Fruit fly (Drosophila melanogaster) whole organism, embryonic: ENCODE measurements around the gene CG1943.

ENCODE experiments used
- Aef1 ChIP-seq: fragments of 200-800 bp; sonication (Bioruptor generic); IDR thresholded peaks from 3 replicates; pipeline ENCODE4 v1.3.6; 2022; ENCODE audit warnings: missing biosample characterization, missing genetic modification characterization
- BEAF-32 ChIP-seq: fragments of 200-800 bp; sonication (Bioruptor generic); optimal IDR thresholded peaks from 3 replicates; lab custom pipeline; 2017; ENCODE audit warnings: missing biosample characterization, missing genetic modification characterization, mild to moderate bottlenecking, moderate library complexity, missing genetic modification reagents
- CG10321 ChIP-seq: fragments of 200-800 bp; sonication (Bioruptor generic); IDR thresholded peaks from 2 replicates; pipeline ENCODE4 v1.3.6; 2022; ENCODE audit warnings: missing biosample characterization, missing genetic modification characterization
- CG10543 ChIP-seq: fragments of 200-800 bp; sonication (Bioruptor generic); optimal IDR thresholded peaks from 3 replicates; lab custom pipeline; 2017; ENCODE audit warnings: missing biosample characterization, mild to moderate bottlenecking, missing genetic modification characterization, moderate library complexity
- CG11723 ChIP-seq: fragments of 200-800 bp; sonication (Bioruptor generic); optimal IDR thresholded peaks from 2 replicates; lab custom pipeline; 2017; ENCODE audit warnings: missing biosample characterization, mild to moderate bottlenecking, missing genetic modification characterization
- CG12155 ChIP-seq: fragments of 200-800 bp; sonication (Bioruptor generic); optimal IDR thresholded peaks from 3 replicates; lab custom pipeline; 2016; ENCODE audit warnings: missing biosample characterization, missing genetic modification characterization
- CG12299 ChIP-seq: fragments of 200-800 bp; sonication (Bioruptor generic); optimal IDR thresholded peaks from 2 replicates; lab custom pipeline; 2018; ENCODE audit warnings: missing biosample characterization, mild to moderate bottlenecking, missing genetic modification characterization
- CG14014 ChIP-seq: fragments of 200-800 bp; sonication (Bioruptor generic); IDR thresholded peaks from 2 replicates; pipeline ENCODE4 v1.3.6; 2022; ENCODE audit warnings: missing biosample characterization, missing genetic modification characterization
- CG14965 ChIP-seq: fragments of 200-800 bp; sonication (Bioruptor generic); optimal IDR thresholded peaks from 2 replicates; lab custom pipeline; 2016; ENCODE audit warnings: missing biosample characterization, missing genetic modification characterization, borderline replicate concordance
- CG15479 ChIP-seq: fragments of 200-800 bp; sonication (Bioruptor generic); optimal IDR thresholded peaks from 3 replicates; lab custom pipeline; 2019; ENCODE audit warnings: missing biosample characterization, mild to moderate bottlenecking, missing genetic modification characterization, moderate library complexity
- CG16813 ChIP-seq: fragments of 200-800 bp; sonication (Bioruptor generic); IDR thresholded peaks from 3 replicates; pipeline ENCODE4 v1.3.6; 2022; ENCODE audit warnings: missing biosample characterization, missing genetic modification characterization; ENCODE audit not compliant: partially characterized antibody
- CG17361 ChIP-seq: fragments of 200-800 bp; sonication (Bioruptor generic); IDR thresholded peaks from 3 replicates; pipeline ENCODE4 v1.3.6; 2022; ENCODE audit warnings: missing biosample characterization, missing genetic modification characterization
- CG17385 ChIP-seq: fragments of 200-800 bp; sonication (Bioruptor generic); optimal IDR thresholded peaks from 3 replicates; lab custom pipeline; 2018; ENCODE audit warnings: missing biosample characterization, mild to moderate bottlenecking, missing genetic modification characterization
- CG17802 ChIP-seq: fragments of 200-800 bp; sonication (Bioruptor generic); optimal IDR thresholded peaks from 2 replicates; lab custom pipeline; 2018; ENCODE audit warnings: missing biosample characterization, mild to moderate bottlenecking, missing genetic modification characterization, moderate library complexity
- CG18011 ChIP-seq: fragments of 200-800 bp; sonication (Bioruptor generic); optimal IDR thresholded peaks from 2 replicates; lab custom pipeline; 2017; ENCODE audit warnings: missing biosample characterization, missing genetic modification characterization, mild to moderate bottlenecking, moderate library complexity, missing genotype
- CG3838 ChIP-seq: fragments of 200-800 bp; sonication (Bioruptor generic); optimal IDR thresholded peaks from 3 replicates; lab custom pipeline; 2016; ENCODE audit warnings: missing biosample characterization, missing genetic modification characterization
- CG3995 ChIP-seq: fragments of 200-800 bp; sonication (Bioruptor generic); optimal IDR thresholded peaks from 3 replicates; lab custom pipeline; 2016; ENCODE audit warnings: missing biosample characterization, missing genetic modification characterization
- CG4617 ChIP-seq: fragments of 200-800 bp; sonication (Bioruptor generic); optimal IDR thresholded peaks from 3 replicates; lab custom pipeline; 2016; ENCODE audit warnings: missing biosample characterization, missing genetic modification characterization, borderline replicate concordance
- CG4854 ChIP-seq: fragments of 200-800 bp; sonication (Bioruptor generic); optimal IDR thresholded peaks from 2 replicates; lab custom pipeline; 2016; ENCODE audit warnings: missing biosample characterization, missing genetic modification characterization, inconsistent platforms
- CG5245 ChIP-seq: fragments of 200-800 bp; sonication (Bioruptor generic); optimal IDR thresholded peaks from 3 replicates; lab custom pipeline; 2016; ENCODE audit warnings: missing biosample characterization, missing genetic modification characterization
- CG7745 ChIP-seq: fragments of 200-800 bp; sonication (Bioruptor generic); optimal IDR thresholded peaks from 2 replicates; lab custom pipeline; 2018; ENCODE audit warnings: missing biosample characterization, mild to moderate bottlenecking, missing genetic modification characterization, moderate library complexity
- CG7963 ChIP-seq: fragments of 200-800 bp; sonication (Bioruptor generic); IDR thresholded peaks from 3 replicates; pipeline ENCODE4 v1.3.6; 2022; ENCODE audit warnings: missing biosample characterization, missing genetic modification characterization; ENCODE audit not compliant: partially characterized antibody
- CG8478 ChIP-seq: fragments of >200 bp; optimal IDR thresholded peaks from 2 replicates; lab custom pipeline; 2018
- H15 ChIP-seq: fragments of 200-800 bp; sonication (Bioruptor generic); IDR thresholded peaks from 3 replicates; pipeline ENCODE4 v1.3.6; 2022; ENCODE audit warnings: missing biosample characterization, missing genetic modification characterization
- Hand ChIP-seq: fragments of 200-800 bp; sonication (Bioruptor generic); optimal IDR thresholded peaks from 2 replicates; lab custom pipeline; 2017; ENCODE audit warnings: mild to moderate bottlenecking, missing biosample characterization, missing genetic modification reagents, missing genetic modification characterization
- MTF-1 ChIP-seq: fragments of 200-800 bp; sonication (Bioruptor generic); optimal IDR thresholded peaks from 2 replicates; lab custom pipeline; 2018; ENCODE audit warnings: missing biosample characterization, mild to moderate bottlenecking, missing genetic modification characterization, borderline replicate concordance
- NFAT ChIP-seq: fragments of 200-800 bp; sonication (Bioruptor generic); IDR thresholded peaks from 2 replicates; pipeline ENCODE4 v1.3.6; 2022; ENCODE audit warnings: missing biosample characterization, missing genetic modification characterization
- Oaz ChIP-seq: fragments of 200-800 bp; sonication (Bioruptor generic); IDR thresholded peaks from 2 replicates; pipeline ENCODE4 v1.3.6; 2022; ENCODE audit warnings: missing biosample characterization, missing genetic modification characterization
- Tbp ChIP-seq: fragments of >200 bp; optimal IDR thresholded peaks from 2 replicates; lab custom pipeline; 2018; ENCODE audit warnings: missing biosample characterization, missing genetic modification characterization
- bsh ChIP-seq, 2 experiments: fragments of 200-800 bp; sonication (Bioruptor generic); optimal IDR thresholded peaks; 2 replicates each; lab custom pipeline; 2017 to 2018; ENCODE audit warnings: mild to moderate bottlenecking in 2 of 2, missing biosample characterization in 2 of 2, missing genetic modification characterization in 2 of 2, moderate library complexity in 1 of 2
- chif ChIP-seq, 2 experiments: fragments of 200-800 bp; sonication (Bioruptor generic); optimal IDR thresholded peaks; 3 replicates each; lab custom pipeline; 2016; ENCODE audit warnings: missing biosample characterization in 2 of 2, missing genetic modification characterization in 2 of 2
- chinmo ChIP-seq: fragments of 200-800 bp; sonication (Bioruptor generic); IDR thresholded peaks from 4 replicates; pipeline ENCODE4 v1.3.6; 2022; ENCODE audit warnings: missing biosample characterization, missing genetic modification characterization; ENCODE audit not compliant: partially characterized antibody
- ci ChIP-seq: fragments of 200-800 bp; sonication (Bioruptor generic); IDR thresholded peaks from 3 replicates; pipeline ENCODE4 v1.3.6; 2022; ENCODE audit warnings: missing biosample characterization, missing genetic modification characterization
- da ChIP-seq: fragments of 200-800 bp; sonication (Bioruptor generic); optimal IDR thresholded peaks from 2 replicates; lab custom pipeline; 2016; ENCODE audit warnings: missing biosample characterization, missing genetic modification characterization
- dmrt11E ChIP-seq: fragments of 200-800 bp; sonication (Bioruptor generic); optimal IDR thresholded peaks from 3 replicates; lab custom pipeline; 2018; ENCODE audit warnings: missing biosample characterization, mild to moderate bottlenecking, missing genetic modification characterization, moderate library complexity
- ftz-f1 ChIP-seq: fragments of 200-800 bp; sonication (Bioruptor generic); optimal IDR thresholded peaks from 2 replicates; lab custom pipeline; 2016; ENCODE audit warnings: missing biosample characterization, missing genetic modification characterization
- fu2 ChIP-seq: fragments of 200-800 bp; sonication (Bioruptor generic); optimal IDR thresholded peaks from 2 replicates; lab custom pipeline; 2016; ENCODE audit warnings: missing biosample characterization, missing genetic modification characterization
- gcm2 ChIP-seq: fragments of 200-800 bp; sonication (Bioruptor generic); optimal IDR thresholded peaks from 2 replicates; lab custom pipeline; 2016; ENCODE audit warnings: missing biosample characterization, missing genetic modification characterization
- grau ChIP-seq: fragments of 200-800 bp; optimal IDR thresholded peaks from 3 replicates; lab custom pipeline; 2019; ENCODE audit warnings: missing biosample characterization, mild to moderate bottlenecking, missing genetic modification characterization, moderate library complexity
- grn ChIP-seq: fragments of 200-800 bp; sonication (Bioruptor generic); optimal IDR thresholded peaks from 3 replicates; lab custom pipeline; 2017; ENCODE audit warnings: missing biosample characterization, missing genetic modification characterization
- ham ChIP-seq: fragments of 200-800 bp; sonication (Bioruptor generic); IDR thresholded peaks from 2 replicates; pipeline ENCODE4 v1.3.6; 2022; ENCODE audit warnings: missing biosample characterization, missing genetic modification characterization
- hb ChIP-seq: fragments of 200-800 bp; sonication (Bioruptor generic); IDR thresholded peaks from 3 replicates; pipeline ENCODE4 v1.3.6; 2022; ENCODE audit warnings: missing biosample characterization, missing genetic modification characterization; ENCODE audit not compliant: partially characterized antibody
- inv ChIP-seq: fragments of 200-800 bp; sonication (Bioruptor generic); IDR thresholded peaks from 2 replicates; pipeline ENCODE4 v1.3.6; 2022; ENCODE audit warnings: missing biosample characterization, missing genetic modification characterization; ENCODE audit not compliant: partially characterized antibody
- luna ChIP-seq: fragments of 200-800 bp; sonication (Bioruptor generic); optimal IDR thresholded peaks from 2 replicates; lab custom pipeline; 2016; ENCODE audit warnings: missing biosample characterization, missing genetic modification characterization
- odd ChIP-seq: fragments of 200-800 bp; sonication (Bioruptor generic); optimal IDR thresholded peaks from 2 replicates; lab custom pipeline; 2017; ENCODE audit warnings: missing biosample characterization, mild to moderate bottlenecking, missing genetic modification characterization
- org-1 ChIP-seq: fragments of 200-800 bp; sonication (Bioruptor generic); optimal IDR thresholded peaks from 2 replicates; lab custom pipeline; 2017; ENCODE audit warnings: missing biosample characterization, missing genetic modification characterization
- otp ChIP-seq: fragments of 200-800 bp; sonication (Bioruptor generic); IDR thresholded peaks from 3 replicates; pipeline ENCODE4, ENCODE4 v1.3.6; 2022; ENCODE audit warnings: missing biosample characterization, missing genetic modification characterization
- pnt ChIP-seq: fragments of 200-800 bp; sonication (Bioruptor generic); optimal IDR thresholded peaks from 3 replicates; lab custom pipeline; 2016; ENCODE audit warnings: missing biosample characterization, missing genetic modification characterization
- repo ChIP-seq: fragments of 200-800 bp; sonication (Bioruptor generic); optimal IDR thresholded peaks from 2 replicates; lab custom pipeline; 2016; ENCODE audit warnings: missing biosample characterization, missing genetic modification characterization
- zen2 ChIP-seq: fragments of 200-800 bp; sonication (Bioruptor generic); IDR thresholded peaks from 3 replicates; pipeline ENCODE4 v1.3.6; 2022; ENCODE audit warnings: missing biosample characterization, missing genetic modification characterization; ENCODE audit not compliant: partially characterized antibody

Gene CG1943

dm6 chr3R:7037250-7037802, 37.3 kb upstream of the CG1943 start (continued):
- no peak for TF ChIP-seq fu2 (GFP tag; lab: Kevin White, UChicago)
- no peak for TF ChIP-seq org-1 (GFP tag; lab: Kevin White, UChicago)
- TF ChIP-seq grau (tag; lab: Kevin White, UChicago) = no peak
- peak; percentile 53 for TF ChIP-seq da (GFP tag; lab: Kevin White, UChicago)
- TF ChIP-seq chinmo (GFP tag; lab: Robert Waterston, UW) = peak; percentile 89; the same call in 1 of the 4 replicates
- no peak for TF ChIP-seq H15 (GFP tag; lab: Robert Waterston, UW)
- no peak for TF ChIP-seq CG4617
- no peak for TF ChIP-seq CG7745
- no peak for TF ChIP-seq CG12155 (GFP tag; lab: Kevin White, UChicago)
- peak; percentile 93 for TF ChIP-seq CG15479 (GFP tag; lab: Kevin White, UChicago)
- TF ChIP-seq BEAF-32 = no peak
- TF ChIP-seq Tbp (GFP tag; lab: Kevin White, UChicago) = no peak
- no peak for TF ChIP-seq dmrt11E (tag; lab: Kevin White, UChicago)
- TF ChIP-seq zen2 (GFP tag; lab: Robert Waterston, UW) = peak; percentile 56; the same call in 1 of the 3 replicates
- peak; percentile 88 for TF ChIP-seq CG10321
- TF ChIP-seq CG14014 (GFP tag; lab: Robert Waterston, UW) = no peak
- no peak for TF ChIP-seq odd (GFP tag; lab: Kevin White, UChicago)
- no peak for TF ChIP-seq CG11723 (GFP tag; lab: Kevin White, UChicago)
- no peak for TF ChIP-seq CG14965 (GFP tag; lab: Kevin White, UChicago)
- TF ChIP-seq NFAT (GFP tag; lab: Robert Waterston, UW) = no peak
- no peak for TF ChIP-seq CG12299
- TF ChIP-seq CG5245 (GFP tag; lab: Kevin White, UChicago) = no peak
- no peak for TF ChIP-seq hb (GFP tag; lab: Robert Waterston, UW)
- no peak for TF ChIP-seq Hand (GFP tag; lab: Kevin White, UChicago)
- TF ChIP-seq CG18011 (GFP tag; lab: Kevin White, UChicago) = no peak
- no peak for TF ChIP-seq bsh (GFP tag; optimal IDR thresholded peaks at IDR 0.05; lab: Kevin White, UChicago)
- TF ChIP-seq CG17802 = no peak
- TF ChIP-seq chif (GFP tag; optimal IDR thresholded peaks at IDR 0.05; lab: Kevin White, UChicago) = no peak
- TF ChIP-seq CG16813 (GFP tag; lab: Robert Waterston, UW) = 0 out of 3 replicates have a peak, but pooled peaks have one; percentile 9
- no peak for TF ChIP-seq CG7963 (GFP tag; lab: Robert Waterston, UW)
- no peak for TF ChIP-seq CG4854 (GFP tag; lab: Kevin White, UChicago)
- no peak for TF ChIP-seq gcm2 (GFP tag; lab: Kevin White, UChicago)
- TF ChIP-seq MTF-1 = peak; percentile 22
- TF ChIP-seq CG10543 = peak; percentile 27
- no peak for TF ChIP-seq grn (GFP tag; lab: Kevin White, UChicago)
- TF ChIP-seq ci (GFP tag; lab: Robert Waterston, UW) = peak; percentile 36; the same call in 2 of the 3 replicates
- TF ChIP-seq CG3995 (GFP tag; lab: Kevin White, UChicago) = no peak
- no peak for TF ChIP-seq pnt (GFP tag; lab: Kevin White, UChicago)
- no peak for TF ChIP-seq CG3838
- TF ChIP-seq inv = no peak
- no peak for TF ChIP-seq luna (GFP tag; lab: Kevin White, UChicago)
- no peak for TF ChIP-seq Oaz (GFP tag; lab: Robert Waterston, UW)
- TF ChIP-seq repo (GFP tag; lab: Kevin White, UChicago) = no peak
- TF ChIP-seq otp (GFP tag; lab: Robert Waterston, UW) = no peak
- TF ChIP-seq Aef1 (GFP tag; lab: Robert Waterston, UW) = no peak
- TF ChIP-seq ftz-f1 (GFP tag; lab: Kevin White, UChicago) = no peak
- TF ChIP-seq CG17361 (GFP tag; lab: Robert Waterston, UW) = no peak
- TF ChIP-seq ham (GFP tag; lab: Robert Waterston, UW) = no peak
- peak; percentile 84 for TF ChIP-seq CG8478 (lab: Kevin White, UChicago)
- no peak for TF ChIP-seq CG17385
